Fruit fly (Drosophila melanogaster): ENCODE data around the gene CG10375.

The CG10375 gene

dm6 chr3R:23760219-23761018 is 7.1 kb upstream of the CG10375 start, which contains the start of gene SdhD (continued):
- TF ChIP-seq Deaf1 (tag; optimal IDR thresholded peaks at IDR 0.05) (peak; percentile 20), shn (GFP tag; optimal IDR thresholded peaks at IDR 0.05) (peak; percentile 0), MESR4 (GFP tag; optimal IDR thresholded peaks at IDR 0.05) (peak; percentile 80), CG11696 (GFP tag; IDR thresholded peaks at IDR 0.05) (no peak), mam (GFP tag; optimal IDR thresholded peaks at IDR 0.05) (peak; percentile 47), CG12155 (GFP tag; optimal IDR thresholded peaks at IDR 0.05) (peak; percentile 31), unc-4 (GFP tag; IDR thresholded peaks at IDR 0.05; ENCODE audit: partially characterized antibody) (peak; percentile 48), HmgZ (tag; optimal IDR thresholded peaks at IDR 0.05) (peak; percentile 55), CG17359 (tag; optimal IDR thresholded peaks at IDR 0.05) (peak; percentile 17), CG14014 (GFP tag; IDR thresholded peaks at IDR 0.05) (peak; percentile 7; the same call in 1 of the 2 replicates), BEAF-32 (GFP tag; optimal IDR thresholded peaks at IDR 0.05) (peak; percentile 48), jumu (GFP tag; optimal IDR thresholded peaks at IDR 0.05) (peak; percentile 20), CG13296 (GFP tag; optimal IDR thresholded peaks at IDR 0.05) (peak; percentile 15), ind (GFP tag; optimal IDR thresholded peaks at IDR 0.05) (peak; percentile 6), CG8290 (GFP tag; optimal IDR thresholded peaks at IDR 0.05) (no peak), CG8290 (tag; optimal IDR thresholded peaks at IDR 0.05) (peak in 1 of 2 experiments; percentile 67), hbn (GFP tag; IDR thresholded peaks at IDR 0.05; ENCODE audit: partially characterized antibody) (peak; percentile 47; the same call in 1 of the 2 replicates), Dref (GFP tag; IDR thresholded peaks at IDR 0.05) (peak; percentile 80), Dbx (GFP tag; IDR thresholded peaks at IDR 0.05) (peak; percentile 25; the same call in 1 of the 3 replicates), HLH4C (GFP tag; IDR thresholded peaks at IDR 0.05; ENCODE audit: partially characterized antibody) (peak; percentile 63), ci (GFP tag; IDR thresholded peaks at IDR 0.05) (peak; percentile 50; the same call in 1 of the 3 replicates), Kr (GFP tag; optimal IDR thresholded peaks at IDR 0.05) (no peak), row (GFP tag; IDR thresholded peaks at IDR 0.05) (peak; percentile 21; the same call in 1 of the 3 replicates), toy (GFP tag; IDR thresholded peaks at IDR 0.05) (no peak), CG13287 (GFP tag; IDR thresholded peaks at IDR 0.05; ENCODE audit: partially characterized antibody) (peak; percentile 72), B-H2 (GFP tag; optimal IDR thresholded peaks at IDR 0.05) (peak; percentile 61), CG4617 (GFP tag; optimal IDR thresholded peaks at IDR 0.05; ENCODE audit: borderline replicate concordance) (peak; percentile 77), Elba2 (GFP tag; optimal IDR thresholded peaks at IDR 0.05) (peak; percentile 34), ranshi (GFP tag; IDR thresholded peaks at IDR 0.05) (peak; percentile 33; the same call in 1 of the 2 replicates), lbe (GFP tag; optimal IDR thresholded peaks at IDR 0.05) (peak; percentile 38), Hsf (GFP tag; optimal IDR thresholded peaks at IDR 0.05) (peak; percentile 23), Atf3 (GFP tag; optimal IDR thresholded peaks at IDR 0.05) (no peak), sna (GFP tag; IDR thresholded peaks at IDR 0.05; ENCODE audit: partially characterized antibody) (peak; percentile 44), CG11247 (GFP tag; IDR thresholded peaks at IDR 0.05) (no peak), Bteb2 (GFP tag; optimal IDR thresholded peaks at IDR 0.05) (peak; percentile 15), CG2712 (tag; optimal IDR thresholded peaks at IDR 0.05) (peak; percentile 24), CG30020 (tag; optimal IDR thresholded peaks at IDR 0.05) (peak; percentile 20), grau (tag; optimal IDR thresholded peaks at IDR 0.05) (peak; percentile 10), CG8388 (GFP tag; optimal IDR thresholded peaks at IDR 0.05) (no peak), zen2 (GFP tag; IDR thresholded peaks at IDR 0.05; ENCODE audit: partially characterized antibody) (no peak; the same call in 2 of the 3 replicates), H15 (GFP tag; IDR thresholded peaks at IDR 0.05) (peak; percentile 18; the same call in 1 of the 3 replicates), CG8478 (optimal IDR thresholded peaks at IDR 0.05) (no peak), Meics (GFP tag; optimal IDR thresholded peaks at IDR 0.05) (peak; percentile 34), schlank (tag; optimal IDR thresholded peaks at IDR 0.05) (no peak), Hr39 (optimal IDR thresholded peaks at IDR 0.05) (no peak), CG9797 (GFP tag; optimal IDR thresholded peaks at IDR 0.05) (no peak), Ets65A (GFP tag) (peak; percentile 74), repo (GFP tag; optimal IDR thresholded peaks at IDR 0.05) (peak; percentile 21), sug (tag; optimal IDR thresholded peaks at IDR 0.05) (peak; percentile 18), CG10431 (GFP tag; optimal IDR thresholded peaks at IDR 0.05) (no peak)

Measured in whole organism, embryonic.